Fruit fly (Drosophila melanogaster) ovary, adult (tissue): ENCODE measurements around the gene qin.

ENCODE experiments used
- CG17801 ChIP-seq: fragments of 200-800 bp; optimal IDR thresholded peaks from 2 replicates; lab custom pipeline; 2019; ENCODE audit warnings: missing biosample characterization, mild to moderate bottlenecking, missing genetic modification characterization, moderate library complexity; ENCODE audit not compliant: partially characterized antibody

Gene qin

dm6 chr3R:18585259-18585858 lies 5.5 kb upstream of the qin start:
- peak; percentile 44 for TF ChIP-seq CG17801

DNA sequence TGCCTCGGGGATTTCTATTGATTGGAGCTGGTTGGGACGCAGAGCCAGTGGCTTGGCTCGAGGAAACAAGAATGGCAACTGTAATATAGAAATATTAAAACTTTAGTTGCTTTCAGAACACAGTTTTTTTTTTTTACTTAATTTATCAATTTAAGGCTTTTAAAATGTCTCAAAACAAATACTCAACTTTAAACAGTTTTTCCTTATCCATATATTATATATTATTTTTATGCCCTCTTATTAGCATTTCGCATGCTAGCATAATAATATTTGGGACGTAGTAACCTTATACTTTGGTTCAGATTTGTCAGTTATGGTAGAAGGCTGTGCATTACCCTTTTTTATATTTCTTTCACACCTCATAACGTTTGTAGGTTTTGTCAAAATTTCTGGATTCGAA lies 7.6 kb downstream of the qin start, which contains the start of gene Tssk:
TSS of gene Tssk (plus strand) at position 301 of the 400 bp plus-strand sequence.
- no peak for TF ChIP-seq CG17801

DNA sequence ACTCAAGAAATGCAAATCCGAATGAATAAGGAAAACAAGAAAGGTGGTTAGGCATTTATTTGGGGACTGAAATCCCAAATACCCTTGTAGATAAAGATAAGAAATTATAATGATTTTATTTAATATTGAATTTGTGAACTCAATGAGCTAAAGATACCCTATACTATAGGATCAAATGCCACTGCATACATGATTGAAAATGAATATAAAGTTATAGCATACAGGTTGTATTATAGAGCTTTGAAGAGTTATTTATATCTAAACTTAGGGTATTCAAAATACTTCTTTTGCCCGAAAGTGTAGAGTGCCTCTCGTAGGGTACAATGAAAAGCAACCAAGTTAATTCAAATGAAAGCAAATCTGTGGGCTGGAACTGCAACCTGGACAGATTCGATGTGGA lies 25.2 kb downstream of the qin start:
- TF ChIP-seq CG17801: no peak

DNA sequence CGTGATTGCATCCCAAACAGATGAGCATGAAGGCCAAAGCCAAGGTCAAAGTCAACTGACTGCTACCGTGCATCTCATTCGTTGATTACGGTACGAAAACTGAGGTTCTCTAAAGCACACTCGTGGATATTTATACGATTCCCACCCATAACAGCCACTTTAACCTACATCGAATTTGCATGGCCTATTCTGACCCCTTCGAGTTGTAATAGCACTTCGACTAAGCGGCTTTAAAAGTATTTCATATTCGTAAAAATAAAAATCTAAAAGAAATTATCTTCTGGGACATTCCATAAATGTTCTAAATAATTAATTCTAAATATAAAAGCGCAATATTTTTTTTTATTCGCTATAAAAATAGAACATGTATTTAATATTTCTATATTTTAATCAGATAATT lies 26.6 kb downstream of the qin start, which contains the start of gene CG7695:
TSS of gene CG7695 (minus strand) at position 101 of the 400 bp plus-strand sequence.
- TF ChIP-seq CG17801: no peak

DNA sequence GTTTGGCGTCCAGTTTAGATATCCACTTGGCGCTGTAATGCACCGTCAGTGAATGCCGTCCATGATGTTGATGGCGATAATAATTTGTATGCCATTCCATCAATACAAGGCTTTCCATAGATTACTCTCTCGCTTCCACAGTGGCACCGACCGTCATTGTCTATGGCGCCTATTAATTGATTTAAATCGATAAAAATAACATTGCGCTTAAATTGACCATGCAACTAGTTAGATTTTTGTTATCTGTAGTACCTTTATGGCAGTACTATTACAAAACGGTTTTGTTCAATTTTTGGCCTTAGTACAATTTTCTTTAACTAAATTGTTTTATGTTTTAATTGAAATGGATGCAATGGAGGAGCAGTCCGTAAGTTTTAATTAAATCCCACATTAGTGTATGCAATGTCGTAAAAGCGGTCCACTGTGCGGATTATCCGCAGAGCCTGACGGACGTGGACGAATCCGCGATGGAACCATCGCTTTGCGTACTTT lies 28.7 kb downstream of the qin start:
- no peak for TF ChIP-seq CG17801

DNA sequence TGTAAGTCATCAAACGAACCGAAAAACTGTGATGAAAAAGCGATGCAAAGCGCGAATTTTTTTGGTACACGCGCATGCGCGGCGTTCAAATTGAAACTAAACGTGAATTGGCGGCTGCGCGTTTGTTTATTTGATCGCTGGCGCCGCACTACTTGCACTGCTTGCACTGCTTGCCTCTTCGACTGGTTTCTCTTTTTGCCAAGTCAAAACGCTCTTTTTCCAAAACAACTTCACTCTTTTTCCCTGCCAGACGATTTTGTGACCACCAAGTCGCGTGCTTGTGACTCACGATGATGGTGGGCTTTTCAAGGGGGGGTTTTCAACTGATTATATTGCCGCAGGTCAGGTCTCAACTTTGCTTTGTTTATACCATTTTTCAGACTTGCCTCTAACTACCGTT lies 30.4 kb downstream of the qin start, which contains the start of gene CG14304:
TSS of gene CG14304 (minus strand) at position 98 of the 400 bp plus-strand sequence.
- TF ChIP-seq CG17801: no peak

- TF ChIP-seq CG17801: no peak
Measured at dm6 chr3R:18624541-18624940, 33.7 kb downstream of the qin start.

DNA sequence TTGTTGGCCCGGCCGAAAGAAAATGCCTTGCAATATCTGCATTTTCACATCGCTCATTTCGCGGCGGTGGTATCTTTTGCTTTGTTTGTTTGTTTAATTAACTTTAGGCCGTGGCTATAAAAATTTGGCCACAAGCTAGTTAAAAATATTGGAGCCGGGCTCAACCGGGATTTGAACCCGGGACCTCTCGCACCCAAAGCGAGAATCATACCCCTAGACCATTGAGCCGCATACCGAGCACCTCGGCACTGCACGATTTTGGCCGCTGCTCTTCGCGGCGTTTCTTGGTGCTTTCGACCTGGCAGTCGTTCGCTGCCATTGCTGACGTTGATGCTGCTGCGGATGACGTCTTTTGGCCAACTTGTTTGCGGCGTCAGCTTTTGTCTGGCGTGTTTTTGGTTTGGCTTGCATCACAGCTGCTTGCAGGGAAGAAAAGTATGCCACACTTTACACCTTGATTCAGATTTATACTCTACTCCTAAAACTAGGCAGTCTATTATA lies 37.5 kb downstream of the qin start:
- TF ChIP-seq CG17801: no peak

DNA sequence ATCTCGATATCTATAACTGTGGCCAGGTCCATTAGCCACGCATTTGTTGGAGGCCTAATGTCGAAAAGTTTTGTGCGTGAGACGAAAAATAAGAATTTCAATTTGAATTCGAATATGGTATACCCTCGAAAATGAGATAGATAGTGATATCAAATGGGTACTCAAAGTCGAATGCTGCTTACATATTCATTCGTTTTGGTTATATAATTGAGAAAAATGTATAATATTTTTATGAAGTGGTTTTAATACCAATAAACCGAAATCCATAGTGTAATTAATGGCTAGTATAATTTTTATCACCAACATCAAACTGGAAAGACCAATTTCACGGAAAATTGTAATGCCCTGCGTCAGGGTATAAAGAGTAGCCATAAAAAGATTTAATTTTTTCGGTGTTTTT lies 42.3 kb downstream of the qin start:
- TF ChIP-seq CG17801: no peak

- TF ChIP-seq CG17801: peak; percentile 16
Measured at dm6 chr3R:18639662-18640061, 48.8 kb downstream of the qin start.

DNA sequence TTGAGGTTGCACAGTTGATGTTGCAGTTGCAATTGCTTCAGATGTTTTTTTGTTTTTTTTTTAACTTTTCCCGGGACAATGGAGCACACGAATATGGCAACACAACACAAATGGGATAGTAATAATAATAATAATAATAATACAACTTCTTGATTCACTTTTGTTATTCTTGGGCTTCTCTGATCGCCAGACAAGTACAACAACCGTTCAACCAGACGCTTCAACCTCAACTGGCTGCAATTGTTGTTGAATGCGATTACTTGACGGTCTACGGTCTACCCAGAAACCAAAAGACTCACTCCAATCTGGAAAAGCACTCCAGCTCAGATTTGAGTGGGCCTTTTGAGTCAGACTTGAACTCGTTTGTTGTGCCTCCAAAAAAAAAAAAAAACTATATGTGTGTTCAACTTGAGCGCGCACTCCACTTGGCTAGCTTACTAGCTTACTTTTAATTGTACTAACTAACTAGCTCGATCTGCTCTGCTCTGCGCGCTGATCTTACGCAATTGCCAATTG lies 50.5 kb downstream of the qin start, which contains the start of gene CG14301:
TSS of gene CG14301 (minus strand) at position 216 of the 516 bp plus-strand sequence.
- no peak for TF ChIP-seq CG17801

DNA sequence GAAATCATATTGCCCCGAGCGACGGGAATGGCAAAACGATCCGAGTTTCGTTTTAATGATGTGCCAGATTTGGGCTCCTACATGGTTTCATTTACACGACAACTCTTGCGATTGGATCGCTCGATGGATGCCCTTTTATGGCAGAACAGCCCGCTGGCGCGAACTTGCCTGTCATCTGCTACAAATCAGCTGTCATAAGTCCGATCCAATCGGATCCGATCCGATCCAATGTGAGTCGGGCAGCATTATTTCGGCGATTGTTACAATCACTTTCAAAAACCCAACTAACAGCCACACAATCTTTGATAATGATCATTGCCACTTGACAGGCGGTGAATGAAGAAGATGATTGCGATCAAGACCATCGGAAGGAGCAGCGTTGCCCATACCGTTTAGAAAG lies 52.8 kb downstream of the qin start:
- no peak for TF ChIP-seq CG17801

- no peak for TF ChIP-seq CG17801
Measured at dm6 chr3R:18658380-18658944, 67.6 kb downstream of the qin start.

- TF ChIP-seq CG17801: peak; percentile 65
Measured at dm6 chr3R:18658945-18659642, 68.3 kb downstream of the qin start, which contains the start of the genes CG31224 and CstF64. CG31224 (minus strand) TSS chr3R:18659309. CstF64 (plus strand) TSS chr3R:18659618.

DNA sequence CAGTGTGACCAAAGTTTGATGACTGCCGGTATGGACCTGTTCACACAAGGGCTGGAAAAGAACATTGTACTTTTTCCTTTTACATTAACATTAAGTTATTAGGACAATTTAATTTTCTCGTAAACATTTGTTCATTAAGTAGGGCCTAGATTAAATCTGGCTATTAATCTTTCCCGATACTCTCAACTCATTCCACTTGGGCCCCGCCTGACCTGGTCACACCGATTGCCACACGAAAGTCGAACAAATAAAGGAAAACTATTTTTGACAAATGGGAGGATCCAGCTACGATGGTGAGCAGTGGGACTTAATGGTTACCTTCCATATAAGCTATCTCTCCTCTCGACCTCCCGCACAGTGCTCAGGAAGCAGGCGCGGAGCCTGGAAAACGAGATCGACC lies 72.7 kb downstream of the qin start, which contains the start of the genes Cpsf73 and Gos28:
TSS of gene Cpsf73 (minus strand) at position 28 of the 400 bp plus-strand sequence.
TSS of gene Gos28 (plus strand) at position 214 of the 400 bp plus-strand sequence.
- TF ChIP-seq CG17801: peak; percentile 36

dm6 chr3R:18665061-18665460 lies 74.2 kb downstream of the qin start, which contains the start of gene CG31231:
CG31231 (plus strand) TSS chr3R:18665361.
- TF ChIP-seq CG17801: no peak
